Fruit fly (Drosophila melanogaster): ENCODE data around the gene Sod1.

Gene Sod1

DNA sequence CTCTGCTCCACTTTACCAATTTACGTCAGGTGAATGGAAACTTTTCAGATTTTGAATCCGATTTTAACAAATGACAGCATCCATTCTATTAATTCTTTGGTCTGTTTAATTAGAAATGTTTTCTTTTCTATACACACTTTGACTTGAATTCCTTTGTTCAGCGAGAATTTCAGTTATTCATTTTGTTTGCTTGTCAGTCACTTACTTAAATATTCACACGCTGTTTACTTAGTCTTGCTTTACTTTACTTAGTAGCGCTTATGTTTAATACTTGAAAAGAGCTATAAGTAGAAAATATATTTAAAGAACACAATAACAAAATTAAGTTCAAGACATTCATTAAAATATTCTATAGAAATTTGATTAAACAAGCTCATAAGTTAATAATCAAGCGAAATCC is 6.1 kb downstream of the Sod1 start, which contains the start of gene CG32073 (continued):
- TF ChIP-seq Asciz (GFP tag; optimal IDR thresholded peaks at IDR 0.05) (peak; percentile 23), org-1 (GFP tag; optimal IDR thresholded peaks at IDR 0.05) (peak; percentile 1), CG18262 (tag; optimal IDR thresholded peaks at IDR 0.05) (peak; percentile 43), jumu (GFP tag; optimal IDR thresholded peaks at IDR 0.05) (no peak), CG12071 (GFP tag; optimal IDR thresholded peaks at IDR 0.05) (peak; percentile 75), caup (GFP tag; optimal IDR thresholded peaks at IDR 0.05; ENCODE audit: severe bottlenecking) (peak; percentile 38), Vsx1 (GFP tag; optimal IDR thresholded peaks at IDR 0.05) (peak; percentile 67), Sry-β (GFP tag; optimal IDR thresholded peaks at IDR 0.05) (peak; percentile 16), HHEX (GFP tag; optimal IDR thresholded peaks at IDR 0.05) (peak; percentile 51), bsh (GFP tag; optimal IDR thresholded peaks at IDR 0.05) (no peak), CG1792 (GFP tag; optimal IDR thresholded peaks at IDR 0.05) (peak; percentile 52), pb (GFP tag; optimal IDR thresholded peaks at IDR 0.05) (no peak), CG33213 (GFP tag; optimal IDR thresholded peaks at IDR 0.05) (peak; percentile 34), CG4854 (GFP tag; optimal IDR thresholded peaks at IDR 0.05) (peak; percentile 28), shn (GFP tag; optimal IDR thresholded peaks at IDR 0.05) (no peak), CG2875 (GFP tag; optimal IDR thresholded peaks at IDR 0.05) (peak; percentile 29), CG15696 (tag; optimal IDR thresholded peaks at IDR 0.05) (peak; percentile 21), CG4730 (GFP tag; IDR thresholded peaks at IDR 0.05) (no peak), Meics (GFP tag; optimal IDR thresholded peaks at IDR 0.05) (peak; percentile 17)

DNA sequence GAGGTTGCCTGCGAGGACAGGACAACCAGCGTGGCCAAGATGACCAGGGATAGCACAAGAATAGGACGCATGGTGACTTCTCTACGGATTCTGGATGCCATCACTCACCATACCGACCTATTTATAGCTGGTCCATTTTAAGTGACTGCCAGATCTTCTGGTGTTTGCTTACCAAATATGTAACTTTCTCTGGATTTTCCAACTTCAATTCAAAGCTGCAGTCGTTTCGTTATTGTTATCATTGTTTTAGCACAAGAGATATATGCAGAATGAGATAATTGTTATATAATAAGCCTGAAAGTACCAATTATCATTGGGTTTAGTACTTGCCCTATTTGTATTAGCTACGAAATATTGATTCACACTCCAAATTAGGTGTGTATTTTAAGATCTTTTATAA is 9.8 kb downstream of the Sod1 start, which contains the start of gene CG32071:
TSS of gene CG32071 (minus strand) at position 101 of the 400 bp plus-strand sequence.
- TF ChIP-seq CG6175 (GFP tag; IDR thresholded peaks at IDR 0.05) (no peak), Pdp1 (GFP tag; optimal IDR thresholded peaks at IDR 0.05) (peak in 1 of 2 experiments; percentile 71), gsb-n (tag; optimal IDR thresholded peaks at IDR 0.05) (no peak), CG17361 (GFP tag; IDR thresholded peaks at IDR 0.05) (no peak)

DNA sequence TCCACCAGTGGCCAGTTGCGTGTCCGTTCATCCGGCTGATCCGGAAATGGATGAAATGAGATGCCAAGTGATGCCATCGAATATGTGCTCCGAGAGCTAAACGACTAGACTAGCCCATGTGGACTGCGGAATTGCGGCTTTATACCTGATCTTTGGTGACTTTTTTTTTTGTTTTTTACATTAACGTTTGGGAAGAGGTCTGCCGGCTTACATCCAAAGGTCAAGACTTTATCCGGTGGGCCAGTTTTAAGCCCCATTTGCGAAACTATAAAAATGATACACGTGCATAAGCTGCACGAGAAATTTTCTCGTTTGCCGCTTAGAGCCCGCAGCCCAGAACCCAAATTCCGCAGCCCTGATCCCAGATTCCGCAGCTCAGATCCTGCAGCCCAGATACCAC is 10.6 kb downstream of the Sod1 start, which contains the start of gene Elo68alpha:
TSS of gene Elo68alpha (minus strand) at position 101 of the 400 bp plus-strand sequence.
- TF ChIP-seq CG10366 (GFP tag; IDR thresholded peaks at IDR 0.05) (no peak), Dll (GFP tag; IDR thresholded peaks at IDR 0.05; ENCODE audit: partially characterized antibody) (no peak), HLH54F (GFP tag; optimal IDR thresholded peaks at IDR 0.05) (no peak), Usf (GFP tag; optimal IDR thresholded peaks at IDR 0.05) (no peak), CG11093 (GFP tag; IDR thresholded peaks at IDR 0.05) (no peak), CG10321 (GFP tag; IDR thresholded peaks at IDR 0.05) (no peak), D19A (tag; optimal IDR thresholded peaks at IDR 0.05) (no peak), emc (GFP tag; optimal IDR thresholded peaks at IDR 0.05) (no peak), hb (GFP tag; IDR thresholded peaks at IDR 0.05; ENCODE audit: partially characterized antibody) (no peak), unc-4 (GFP tag; IDR thresholded peaks at IDR 0.05; ENCODE audit: partially characterized antibody) (no peak), Mes4 (GFP tag; optimal IDR thresholded peaks at IDR 0.05) (no peak), Fer3 (tag; optimal IDR thresholded peaks at IDR 0.05) (no peak)

DNA sequence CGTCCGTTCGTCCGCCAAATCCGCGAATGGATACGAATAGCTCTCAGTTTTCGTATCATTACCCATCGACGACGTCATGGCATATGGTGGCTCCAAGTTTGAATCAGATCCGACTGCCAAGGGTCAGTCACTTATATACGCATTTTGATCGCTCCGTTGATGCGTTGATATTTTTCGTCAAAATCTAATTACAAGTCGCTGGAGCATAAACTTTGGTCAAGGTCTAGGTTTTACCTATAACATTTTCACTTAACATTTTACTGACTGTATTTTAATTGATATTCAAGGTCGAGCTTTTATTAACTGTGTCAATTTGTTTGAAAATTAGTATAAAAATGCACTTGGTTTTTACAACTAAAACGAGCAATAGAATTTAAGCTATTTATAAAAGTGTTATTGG is 11.9 kb downstream of the Sod1 start, which contains the start of gene Elo68beta:
TSS of gene Elo68beta (minus strand) at position 101 of the 400 bp plus-strand sequence.
- TF ChIP-seq CG13424 (tag; optimal IDR thresholded peaks at IDR 0.05) (no peak), CG11560 (tag; IDR thresholded peaks at IDR 0.05) (no peak), Dek (tag; optimal IDR thresholded peaks at IDR 0.05) (no peak), Fer2 (tag; optimal IDR thresholded peaks at IDR 0.05) (no peak), Atf6 (GFP tag; IDR thresholded peaks at IDR 0.05) (no peak), BEAF-32 (GFP tag; optimal IDR thresholded peaks at IDR 0.05) (no peak)

All from whole organism, embryonic.